Worm (Caenorhabditis elegans): ENCODE results near the gene R03H10.11.
A peak's percentile ranks its signal among the peaks of the same experiment; 100 is the strongest.

The R03H10.11 gene

ce11 chrII:4228112-4228770 is 45.8 kb downstream of the R03H10.11 start (continued):
- TF ChIP-seq hrde-1 (tag; optimal IDR thresholded peaks at IDR 0.05; ENCODE audit: borderline replicate concordance): no peak
- TF ChIP-seq ceh-40 (GFP tag; IDR thresholded peaks at IDR 0.05): no peak
- no peak for TF ChIP-seq rec-8 (tag; optimal IDR thresholded peaks at IDR 0.05)
- TF ChIP-seq hmg-20 (GFP tag; IDR thresholded peaks at IDR 0.05): no peak
- TF ChIP-seq F10E7.11 (tag; optimal IDR thresholded peaks at IDR 0.05): no peak
- peak; percentile 5 for TF ChIP-seq mxl-1 (tag; optimal IDR thresholded peaks at IDR 0.05)
- TF ChIP-seq somi-1 (GFP tag; optimal IDR thresholded peaks at IDR 0.05): no peak
- no peak for TF ChIP-seq let-526 (GFP tag; IDR thresholded peaks at IDR 0.05)
- no peak for TF ChIP-seq ccch-3 (GFP tag; optimal IDR thresholded peaks at IDR 0.05)
- no peak for TF ChIP-seq madf-8 (GFP tag; conservative IDR thresholded peaks at IDR 0.05)
- TF ChIP-seq zfh-2 (GFP tag; conservative IDR thresholded peaks at IDR 0.05): peak; percentile 74
- TF ChIP-seq zim-3 (tag; optimal IDR thresholded peaks at IDR 0.05): no peak

DNA sequence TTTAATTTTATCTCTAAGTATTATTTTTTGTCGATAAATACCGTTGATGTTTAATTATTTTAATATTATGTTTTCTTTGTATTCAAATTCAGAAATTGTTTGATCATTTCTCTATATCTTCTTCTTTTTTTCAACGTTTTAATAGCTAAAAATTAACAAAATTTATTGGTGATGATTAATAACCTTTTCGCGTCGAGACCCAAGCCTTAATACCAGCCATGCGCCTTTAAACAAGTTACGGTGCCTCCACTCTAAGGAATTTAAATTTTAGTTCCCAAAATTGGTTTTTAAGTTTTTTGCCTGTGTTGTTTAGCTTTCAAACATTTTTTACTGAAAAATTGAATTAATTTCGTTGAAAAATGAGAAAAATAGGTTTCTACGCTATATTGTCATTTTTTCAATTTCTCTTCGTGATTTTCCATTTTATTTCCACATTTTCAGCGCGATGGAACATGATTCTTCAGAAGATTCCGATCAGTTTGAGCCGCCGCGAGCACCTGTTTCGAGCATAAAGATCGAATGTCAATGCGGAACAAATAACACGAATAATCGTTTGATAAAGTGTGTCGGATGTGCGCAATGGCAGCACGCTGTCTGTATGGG is 46.7 kb downstream of the R03H10.11 start, which contains the start of gene C16A11.3:
C16A11.3 (plus strand) TSS at position 440 of the 603 bp plus-strand sequence.
- TF ChIP-seq nhr-120 (GFP tag; IDR thresholded peaks at IDR 0.05) (no peak), bed-2 (GFP tag; IDR thresholded peaks at IDR 0.05) (no peak), B0336.3 (GFP tag; IDR thresholded peaks at IDR 0.05) (no peak), dox-1 (GFP tag; IDR thresholded peaks at IDR 0.05) (no peak), tbx-9 (tag; optimal IDR thresholded peaks at IDR 0.05; ENCODE audit: borderline replicate concordance) (no peak), lin-54 (GFP tag; optimal IDR thresholded peaks at IDR 0.05) (peak; percentile 12), hrde-1 (tag; optimal IDR thresholded peaks at IDR 0.05; ENCODE audit: borderline replicate concordance) (peak; percentile 91), hlh-26 (GFP tag; conservative IDR thresholded peaks at IDR 0.05) (no peak), cebp-1 (GFP tag; IDR thresholded peaks at IDR 0.05) (no peak), cebp-1 (tag; optimal IDR thresholded peaks at IDR 0.05) (no peak), nfya-1 (tag; optimal IDR thresholded peaks at IDR 0.05; ENCODE audit: borderline replicate concordance, insufficient read depth) (no peak), zim-3 (tag; optimal IDR thresholded peaks at IDR 0.05) (no peak), aptf-3 (GFP tag; IDR thresholded peaks at IDR 0.05) (no peak), C17E4.6 (GFP tag; IDR thresholded peaks at IDR 0.05) (no peak), mel-28 (tag; optimal IDR thresholded peaks at IDR 0.05; ENCODE audit: borderline replicate concordance) (no peak), madf-8 (GFP tag; conservative IDR thresholded peaks at IDR 0.05) (peak; percentile 48), ceh-100 (GFP tag; IDR thresholded peaks at IDR 0.05) (no peak), F37B4.10 (GFP tag; IDR thresholded peaks at IDR 0.05) (no peak), F10E7.11 (tag; optimal IDR thresholded peaks at IDR 0.05) (peak; percentile 41), lin-26 (GFP tag; IDR thresholded peaks at IDR 0.05) (no peak), F55B11.4 (tag; optimal IDR thresholded peaks at IDR 0.05; ENCODE audit: borderline replicate concordance, insufficient read depth) (no peak), C06A6.2 (GFP tag; conservative IDR thresholded peaks at IDR 0.05) (no peak), lin-35 (GFP tag; optimal IDR thresholded peaks at IDR 0.05) (peak in 1 of 3 experiments; percentile 32), Y67H2A.10 (GFP tag; conservative IDR thresholded peaks at IDR 0.05) (no peak), ceh-79 (tag; optimal IDR thresholded peaks at IDR 0.05) (no peak), nhr-80 (tag; optimal IDR thresholded peaks at IDR 0.05) (no peak), ets-4 (GFP tag; optimal IDR thresholded peaks at IDR 0.05) (no peak), cebp-2 (GFP tag; IDR thresholded peaks at IDR 0.05) (no peak), B0261.1 (tag; optimal IDR thresholded peaks at IDR 0.05) (no peak), him-1 (tag; optimal IDR thresholded peaks at IDR 0.05) (peak; percentile 34), sptf-2 (GFP tag; optimal IDR thresholded peaks at IDR 0.05) (no peak), pbrm-1 (GFP tag; IDR thresholded peaks at IDR 0.05) (no peak; the same call in 1 of the 2 replicates), ccch-3 (GFP tag; optimal IDR thresholded peaks at IDR 0.05) (no peak), ama-1 (optimal IDR thresholded peaks at IDR 0.05) (no peak), ama-1 (GFP tag; optimal IDR thresholded peaks at IDR 0.05) (peak in 1 of 2 experiments; percentile 86), repo-1 (tag; optimal IDR thresholded peaks at IDR 0.05) (no peak), ztf-3 (GFP tag; optimal IDR thresholded peaks at IDR 0.05) (no peak), F49E8.2 (tag; optimal IDR thresholded peaks at IDR 0.05; ENCODE audit: insufficient read depth) (peak; percentile 91), xnd-1 (tag; optimal IDR thresholded peaks at IDR 0.05) (peak; percentile 81)

All from whole organism, young adult.